Fruit fly (Drosophila melanogaster) S2 (cell line): Measurements from ENCODE around the gene Mpv17.

ENCODE experiments used
- CG8478 ChIP-seq: fragments of >200 bp; optimal IDR thresholded peaks from 2 replicates; lab custom pipeline; 2018
- CTCF ChIP-seq, 2 experiments: fragments of >200 bp; optimal IDR thresholded peaks; 2 replicates each; lab custom pipeline; 2018

DNA sequence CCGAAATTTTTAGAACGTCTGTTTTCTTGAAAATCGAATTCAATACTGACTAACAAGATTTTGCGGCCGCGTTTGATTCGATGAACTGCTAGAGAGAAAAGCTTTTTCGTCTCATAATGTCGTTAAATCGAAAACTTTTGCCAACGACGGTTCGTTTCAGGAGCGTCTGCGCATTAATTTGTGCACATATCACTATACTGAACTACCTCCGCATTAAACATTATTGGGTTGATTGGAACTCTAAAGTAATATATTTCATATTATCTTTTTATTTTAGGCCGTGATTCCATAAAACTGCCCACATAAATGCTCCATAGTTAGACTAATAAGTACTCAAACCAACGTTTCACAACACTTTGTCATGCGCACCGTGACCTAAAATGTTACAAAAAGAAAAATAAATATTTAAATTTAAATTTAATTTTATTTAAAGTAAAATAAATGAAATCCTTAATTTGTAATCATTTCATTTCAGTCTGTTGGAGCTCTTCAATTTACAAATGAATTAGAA, 24.5 kb upstream of the Mpv17 start, which contains the start of gene CaMKII:
- TF ChIP-seq CG8478 (lab: Kevin White, UChicago) (no peak), CTCF (optimal IDR thresholded peaks at IDR 0.05; lab: Kevin White, UChicago) (no peak)
